Worm (Caenorhabditis elegans) whole organism, L3 larva: ENCODE measurements around the gene F40G9.5.

Experiments used
- R02D3.7 ChIP-seq: fragments of 150-350 bp; optimal IDR thresholded peaks from 2 replicates; lab custom pipeline; 2014; ENCODE audit warnings: missing biosample characterization, missing genetic modification characterization
- ZK546.5 ChIP-seq: sonication (generic microtip); optimal IDR thresholded peaks from 2 replicates; lab custom pipeline; 2017; ENCODE audit warnings: missing biosample characterization, missing genetic modification characterization
- aly-2 ChIP-seq: fragments of 150-350 bp; optimal IDR thresholded peaks from 2 replicates; lab custom pipeline; 2014; ENCODE audit warnings: missing biosample characterization, missing genetic modification characterization
- ama-1 ChIP-seq: fragments of 150-350 bp; optimal IDR thresholded peaks from 2 replicates; lab custom pipeline; 2018
- ceh-16 ChIP-seq: sonication (generic microtip); optimal IDR thresholded peaks from 2 replicates; lab custom pipeline; 2017; ENCODE audit warnings: missing biosample characterization, missing genetic modification characterization
- ceh-28 ChIP-seq: fragments of 150-350 bp; optimal IDR thresholded peaks from 2 replicates; lab custom pipeline; 2014; ENCODE audit warnings: missing biosample characterization, missing genetic modification reagents, missing genetic modification characterization
- ceh-82 ChIP-seq: fragments of 150-350 bp; optimal IDR thresholded peaks from 2 replicates; lab custom pipeline; 2014; ENCODE audit warnings: missing biosample characterization, missing genetic modification characterization
- ceh-9 ChIP-seq: sonication (generic microtip); optimal IDR thresholded peaks from 2 replicates; lab custom pipeline; 2018; ENCODE audit warnings: missing biosample characterization, missing genetic modification characterization
- daf-12 ChIP-seq: fragments of 150-350 bp; optimal IDR thresholded peaks from 2 replicates; lab custom pipeline; 2014; ENCODE audit warnings: missing biosample characterization, missing genetic modification reagents, missing genetic modification characterization
- egl-27 ChIP-seq: sonication (generic microtip); optimal IDR thresholded peaks from 4 replicates; lab custom pipeline; 2017; ENCODE audit warnings: missing biosample characterization, missing genetic modification reagents, missing genetic modification characterization
- egl-5 ChIP-seq: fragments of 150-350 bp; optimal IDR thresholded peaks from 2 replicates; lab custom pipeline; 2017; ENCODE audit warnings: missing biosample characterization, missing genetic modification reagents, missing genetic modification characterization, inconsistent platforms
- elt-1 ChIP-seq: fragments of 150-350 bp; optimal IDR thresholded peaks from 2 replicates; lab custom pipeline; 2014; ENCODE audit warnings: missing biosample characterization, missing genetic modification characterization
- elt-2 ChIP-seq: sonication (generic microtip); optimal IDR thresholded peaks from 2 replicates; lab custom pipeline; 2016; ENCODE audit warnings: missing genetic modification reagents, mild to moderate bottlenecking, missing genetic modification characterization, missing compliant biosample characterization
- elt-3 ChIP-seq, 3 experiments: fragments of 150-350 bp in 1 of 3; sonication (generic microtip) in 2 of 3; optimal IDR thresholded peaks; 2 replicates in 2 of 3; 4 replicates in 1 of 3; lab custom pipeline; 2014 to 2017; ENCODE audit warnings: missing biosample characterization in 3 of 3, missing genetic modification characterization in 3 of 3
- eor-1 ChIP-seq, 2 experiments: fragments of 150-350 bp; optimal IDR thresholded peaks; 2 replicates each; lab custom pipeline; 2014 to 2018; ENCODE audit warnings: missing biosample characterization in 2 of 2, missing genetic modification characterization in 2 of 2
- fkh-10 ChIP-seq: sonication (generic microtip); optimal IDR thresholded peaks from 2 replicates; lab custom pipeline; 2017; ENCODE audit warnings: missing biosample characterization, missing genetic modification reagents, missing genetic modification characterization
- fkh-2 ChIP-seq: fragments of 150-350 bp; optimal IDR thresholded peaks from 2 replicates; lab custom pipeline; 2014; ENCODE audit warnings: missing biosample characterization, missing genetic modification reagents, missing genetic modification characterization
- fos-1 ChIP-seq: fragments of 150-350 bp; optimal IDR thresholded peaks from 2 replicates; lab custom pipeline; 2014; ENCODE audit warnings: missing biosample characterization, missing genetic modification characterization
- hmg-11 ChIP-seq: sonication (generic microtip); optimal IDR thresholded peaks from 2 replicates; lab custom pipeline; 2016; ENCODE audit warnings: missing genetic modification characterization, missing compliant biosample characterization
- jun-1 ChIP-seq: fragments of 150-350 bp; optimal IDR thresholded peaks from 2 replicates; lab custom pipeline; 2014; ENCODE audit warnings: missing biosample characterization, missing genetic modification reagents, missing genetic modification characterization
- lin-15B ChIP-seq: fragments of 150-350 bp; optimal IDR thresholded peaks from 2 replicates; lab custom pipeline; 2014; ENCODE audit warnings: missing biosample characterization, missing genetic modification characterization
- lin-39 ChIP-seq: fragments of 150-350 bp; optimal IDR thresholded peaks from 2 replicates; lab custom pipeline; 2018; ENCODE audit warnings: missing biosample characterization, missing genetic modification reagents, missing genetic modification characterization
- lsy-12 ChIP-seq: sonication (generic microtip); optimal IDR thresholded peaks from 2 replicates; lab custom pipeline; 2016; ENCODE audit warnings: mild to moderate bottlenecking, missing genetic modification characterization, missing compliant biosample characterization
- mdl-1 ChIP-seq: fragments of 150-350 bp; optimal IDR thresholded peaks from 2 replicates; lab custom pipeline; 2014; ENCODE audit warnings: missing biosample characterization, missing genetic modification characterization
- mml-1 ChIP-seq: fragments of 150-350 bp; sonication (generic microtip); optimal IDR thresholded peaks from 3 replicates; lab custom pipeline; 2014; ENCODE audit warnings: missing biosample characterization, missing genetic modification characterization
- nfya-1 ChIP-seq: sonication (generic microtip); optimal IDR thresholded peaks from 2 replicates; lab custom pipeline; 2017; ENCODE audit warnings: missing genetic modification characterization, mild to moderate bottlenecking, missing compliant biosample characterization, antibody characterized with exemption, moderate library complexity; ENCODE audit not compliant: insufficient read depth
- nhr-11 ChIP-seq: fragments of 150-350 bp; optimal IDR thresholded peaks from 2 replicates; lab custom pipeline; 2014; ENCODE audit warnings: missing biosample characterization, missing genetic modification characterization
- nhr-12 ChIP-seq: fragments of 150-350 bp; optimal IDR thresholded peaks from 2 replicates; lab custom pipeline; 2014; ENCODE audit warnings: missing biosample characterization, missing genetic modification characterization
- nhr-23 ChIP-seq: fragments of 150-350 bp; optimal IDR thresholded peaks from 2 replicates; lab custom pipeline; 2014; ENCODE audit warnings: missing biosample characterization, missing genetic modification reagents, missing genetic modification characterization
- nhr-237 ChIP-seq: fragments of 150-350 bp; optimal IDR thresholded peaks from 2 replicates; lab custom pipeline; 2014; ENCODE audit warnings: missing biosample characterization, missing genetic modification characterization
- nhr-25 ChIP-seq: sonication (generic microtip); optimal IDR thresholded peaks from 2 replicates; lab custom pipeline; 2017; ENCODE audit warnings: missing biosample characterization, missing genetic modification characterization
- nhr-28 ChIP-seq: fragments of 150-350 bp; optimal IDR thresholded peaks from 2 replicates; lab custom pipeline; 2014; ENCODE audit warnings: missing biosample characterization, missing genetic modification characterization
- nhr-43 ChIP-seq: sonication (generic microtip); optimal IDR thresholded peaks from 2 replicates; lab custom pipeline; 2016; ENCODE audit warnings: mild to moderate bottlenecking, missing genetic modification characterization, missing compliant biosample characterization; ENCODE audit not compliant: poor library complexity, severe bottlenecking
- nhr-67 ChIP-seq: fragments of 150-350 bp; optimal IDR thresholded peaks from 2 replicates; lab custom pipeline; 2014; ENCODE audit warnings: missing biosample characterization, missing genetic modification characterization
- nhr-76 ChIP-seq: fragments of 150-350 bp; sonication (generic microtip); optimal IDR thresholded peaks from 5 replicates; lab custom pipeline; 2014; ENCODE audit warnings: missing biosample characterization, missing genetic modification characterization
- nhr-77 ChIP-seq: fragments of 150-350 bp; optimal IDR thresholded peaks from 2 replicates; lab custom pipeline; 2014; ENCODE audit warnings: missing biosample characterization, missing genetic modification characterization
- pha-4 ChIP-seq: fragments of 150-350 bp; optimal IDR thresholded peaks from 2 replicates; lab custom pipeline; 2014; ENCODE audit warnings: missing biosample characterization, missing genetic modification reagents, missing genetic modification characterization
- pqm-1 ChIP-seq: fragments of 150-350 bp; optimal IDR thresholded peaks from 2 replicates; lab custom pipeline; 2017; ENCODE audit warnings: missing biosample characterization, missing genetic modification characterization, inconsistent platforms
- sea-2 ChIP-seq: fragments of 150-350 bp; sonication (generic microtip); optimal IDR thresholded peaks from 4 replicates; lab custom pipeline; 2014; ENCODE audit warnings: missing biosample characterization, missing genetic modification reagents, missing genetic modification characterization
- skn-1 ChIP-seq: fragments of 150-350 bp; optimal IDR thresholded peaks from 2 replicates; lab custom pipeline; 2014; ENCODE audit warnings: missing biosample characterization, missing genetic modification characterization
- snpc-4 ChIP-seq: fragments of 150-350 bp; optimal IDR thresholded peaks from 2 replicates; lab custom pipeline; 2014; ENCODE audit warnings: missing biosample characterization, missing genetic modification characterization
- tbx-2 ChIP-seq: sonication (generic microtip); optimal IDR thresholded peaks from 2 replicates; lab custom pipeline; 2016; ENCODE audit warnings: mild to moderate bottlenecking, missing genetic modification characterization, missing compliant biosample characterization
- unc-39 ChIP-seq: sonication (generic microtip); optimal IDR thresholded peaks from 4 replicates; lab custom pipeline; 2017; ENCODE audit warnings: missing biosample characterization, missing genetic modification characterization
- unc-62 ChIP-seq: fragments of 150-350 bp; sonication (generic microtip); optimal IDR thresholded peaks from 4 replicates; lab custom pipeline; 2014; ENCODE audit warnings: missing biosample characterization, missing genetic modification reagents, missing genetic modification characterization
- zag-1 ChIP-seq: fragments of 150-350 bp; optimal IDR thresholded peaks from 2 replicates; lab custom pipeline; 2014; ENCODE audit warnings: missing biosample characterization, missing genetic modification characterization
- ztf-11 ChIP-seq: fragments of 150-350 bp; optimal IDR thresholded peaks from 2 replicates; lab custom pipeline; 2014; ENCODE audit warnings: missing biosample characterization, missing genetic modification characterization
- ztf-4 ChIP-seq: fragments of 150-350 bp; optimal IDR thresholded peaks from 2 replicates; lab custom pipeline; 2014; ENCODE audit warnings: missing biosample characterization, missing genetic modification characterization

F40G9.5 gene

DNA sequence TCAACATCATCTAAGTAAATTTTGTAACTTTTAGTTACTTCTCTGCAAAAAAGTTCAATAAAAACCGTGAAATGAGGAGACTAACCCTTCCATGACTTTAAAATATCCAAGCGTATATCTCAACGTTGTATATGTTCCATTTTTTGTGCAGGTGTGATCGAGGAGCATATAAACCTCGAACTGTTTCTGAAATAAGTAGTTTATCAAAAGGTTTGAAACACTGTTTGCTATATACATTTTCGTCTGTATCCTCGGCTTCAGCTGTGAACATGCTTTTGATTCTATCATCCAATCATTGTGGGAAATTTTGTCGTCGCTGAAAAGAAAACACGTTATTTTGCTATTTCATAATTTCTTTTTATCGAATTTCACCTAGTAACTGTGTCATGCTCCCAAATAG, at the start of gene F40G9.5:
Gene F40G9.5, plus strand, starts transcription at position 301 of the 400 bp plus-strand sequence.
- no peak for TF ChIP-seq hmg-11
- TF ChIP-seq fkh-10 (GFP tag; lab: Kevin White, UChicago) = no peak
- no peak for TF ChIP-seq nhr-43 (tag; lab: Kevin White, UChicago)
- TF ChIP-seq skn-1 (tag; lab: Kevin White, UChicago) = no peak
- TF ChIP-seq nhr-77 (tag; lab: Kevin White, UChicago) = no peak

DNA sequence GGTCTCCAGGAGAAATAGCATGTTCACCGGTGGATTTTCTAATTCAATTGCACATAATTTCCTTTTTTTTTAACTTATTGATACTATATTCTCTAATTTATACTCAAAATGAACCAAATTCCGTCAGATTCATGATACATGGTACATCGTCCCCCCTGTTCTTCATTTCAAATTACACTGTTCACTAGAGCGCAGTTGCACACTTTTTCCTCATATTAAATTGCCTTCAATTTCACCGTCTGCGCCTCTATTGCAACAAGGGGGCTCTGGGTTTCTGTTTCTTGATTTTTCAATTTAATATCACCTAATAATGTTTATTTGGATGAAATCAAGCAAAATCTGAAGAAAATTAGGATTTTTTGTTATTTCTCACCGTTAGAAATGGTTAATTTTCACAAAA, 49.4 kb upstream of the F40G9.5 start:
- TF ChIP-seq sea-2 (no peak), nfya-1 (peak; percentile 70), nhr-28 (tag; lab: Kevin White, UChicago) (no peak), nhr-12 (no peak), elt-1 (tag; lab: Kevin White, UChicago) (no peak), ceh-82 (tag; lab: Kevin White, UChicago) (no peak), fkh-2 (tag; lab: Kevin White, UChicago) (no peak), hmg-11 (peak; percentile 18), tbx-2 (tag; lab: Kevin White, UChicago) (no peak), fkh-10 (GFP tag; lab: Kevin White, UChicago) (peak; percentile 12), egl-27 (tag; lab: Kevin White, UChicago) (no peak), elt-3 (tag; optimal IDR thresholded peaks at IDR 0.05; lab: Kevin White, UChicago) (no peak), pha-4 (tag; lab: Kevin White, UChicago) (peak; percentile 82), zag-1 (tag; lab: Kevin White, UChicago) (no peak), eor-1 (tag; optimal IDR thresholded peaks at IDR 0.05; lab: Kevin White, UChicago) (no peak), lin-15B (peak; percentile 77), mml-1 (tag; lab: Kevin White, UChicago) (no peak), nhr-11 (no peak), ztf-11 (tag; lab: Kevin White, UChicago) (no peak), skn-1 (tag; lab: Kevin White, UChicago) (no peak), nhr-25 (no peak), unc-62 (GFP tag; lab: Kevin White, UChicago) (no peak), egl-5 (peak; percentile 71), aly-2 (tag; lab: Kevin White, UChicago) (no peak), ZK546.5 (tag; lab: Kevin White, UChicago) (no peak), mdl-1 (tag; lab: Kevin White, UChicago) (no peak), ceh-9 (tag; lab: Kevin White, UChicago) (no peak), lin-39 (tag; lab: Kevin White, UChicago) (peak; percentile 82), ztf-4 (no peak), ceh-28 (tag; lab: Kevin White, UChicago) (no peak), ama-1 (lab: Kevin White, UChicago) (no peak), daf-12 (tag; lab: Kevin White, UChicago) (no peak), nhr-77 (tag; lab: Kevin White, UChicago) (peak; percentile 9), nhr-237 (tag; lab: Kevin White, UChicago) (no peak), pqm-1 (no peak), snpc-4 (tag; lab: Kevin White, UChicago) (peak; percentile 55), nhr-76 (tag; lab: Kevin White, UChicago) (no peak), elt-2 (peak; percentile 33), R02D3.7 (tag; lab: Kevin White, UChicago) (no peak), ceh-16 (tag; lab: Kevin White, UChicago) (no peak), fos-1 (no peak), nhr-67 (tag; lab: Kevin White, UChicago) (no peak), nhr-23 (tag; lab: Kevin White, UChicago) (peak; percentile 61), unc-39 (tag; lab: Kevin White, UChicago) (no peak), lsy-12 (tag; lab: Kevin White, UChicago) (no peak), nhr-43 (tag; lab: Kevin White, UChicago) (no peak), jun-1 (tag; lab: Kevin White, UChicago) (peak; percentile 13)
- TF ChIP-seq, all 47 proteins: peak for 12
